Worm (Caenorhabditis elegans) whole organism, L1 larva: ENCODE measurements around the gene msp-64.

ENCODE experiments used
- ceh-63 ChIP-seq: fragments of 200-800 bp; sonication (Bioruptor generic); optimal IDR thresholded peaks from 2 replicates; lab custom pipeline; 2018; ENCODE audit warnings: mild to moderate bottlenecking, missing genetic modification characterization, missing compliant biosample characterization
- egl-13 ChIP-seq: sonication (generic microtip); optimal IDR thresholded peaks from 2 replicates; lab custom pipeline; 2016; ENCODE audit warnings: missing genotype, missing genetic modification reagents, missing genetic modification characterization, missing compliant biosample characterization
- fkh-10 ChIP-seq: sonication (generic microtip); optimal IDR thresholded peaks from 2 replicates; lab custom pipeline; 2017; ENCODE audit warnings: missing biosample characterization, missing genetic modification reagents, missing genetic modification characterization
- nhr-11 ChIP-seq: fragments of 150-350 bp; optimal IDR thresholded peaks from 2 replicates; lab custom pipeline; 2014; ENCODE audit warnings: missing biosample characterization, missing genetic modification characterization
- nhr-12 ChIP-seq: sonication (generic microtip); optimal IDR thresholded peaks from 2 replicates; lab custom pipeline; 2017; ENCODE audit warnings: missing biosample characterization, missing genetic modification characterization
- nhr-76 ChIP-seq: sonication (generic microtip); optimal IDR thresholded peaks from 2 replicates; lab custom pipeline; 2017; ENCODE audit warnings: missing biosample characterization, missing genetic modification characterization
- skn-1 ChIP-seq: fragments of 150-350 bp; optimal IDR thresholded peaks from 2 replicates; lab custom pipeline; 2014; ENCODE audit warnings: missing biosample characterization, missing genetic modification characterization
- snpc-4 ChIP-seq: fragments of 150-350 bp; optimal IDR thresholded peaks from 2 replicates; lab custom pipeline; 2014; ENCODE audit warnings: missing biosample characterization, missing genetic modification characterization
- sptf-1 ChIP-seq: fragments of 150-350 bp; optimal IDR thresholded peaks from 2 replicates; lab custom pipeline; 2014; ENCODE audit warnings: missing biosample characterization, missing genetic modification characterization
- unc-62 ChIP-seq: fragments of 150-350 bp; optimal IDR thresholded peaks from 2 replicates; lab custom pipeline; 2014; ENCODE audit warnings: missing biosample characterization, missing genetic modification reagents, missing genetic modification characterization

- TF ChIP-seq snpc-4 (tag; lab: Kevin White, UChicago) (no peak), unc-62 (no peak), nhr-12 (no peak), egl-13 (tag; lab: Kevin White, UChicago) (no peak), nhr-76 (tag; lab: Kevin White, UChicago) (no peak), fkh-10 (no peak), ceh-63 (GFP tag; lab: Kevin White, UChicago) (no peak), skn-1 (tag; lab: Kevin White, UChicago) (no peak), nhr-11 (tag; lab: Kevin White, UChicago) (no peak), sptf-1 (tag; lab: Kevin White, UChicago) (no peak)
These were observed 41.8 kb downstream of the msp-64 start for ce11 chrII:5768274-5768820.
